Fruit fly (Drosophila melanogaster): Measurements from ENCODE around the gene CG15529.

dm6 chr3R:30183872-30184271 is 32.0 kb downstream of the CG15529 start:
- TF ChIP-seq h (GFP tag; optimal IDR thresholded peaks at IDR 0.05) (no peak), CG32264 (GFP tag; optimal IDR thresholded peaks at IDR 0.05) (no peak), N (GFP tag; optimal IDR thresholded peaks at IDR 0.05) (no peak), Hnf4 (GFP tag; optimal IDR thresholded peaks at IDR 0.05) (no peak), dsf (GFP tag; optimal IDR thresholded peaks at IDR 0.05; ENCODE audit: borderline replicate concordance) (no peak), Dif (GFP tag; optimal IDR thresholded peaks at IDR 0.05; ENCODE audit: partially characterized antibody) (no peak), pan (optimal IDR thresholded peaks at IDR 0.05) (no peak)
